Worm (Caenorhabditis elegans) whole organism, young adult: ENCODE data around the gene Y43F8C.5.
A peak's percentile ranks its signal among the peaks of the same experiment; 100 is the strongest.

Source experiments
- B0019.2 ChIP-seq: fragments of 200-800 bp; sonication (Bioruptor generic); conservative IDR thresholded peaks from 2 replicates; pipeline ENCODE4 v1.3.6; 2022; ENCODE audit warnings: missing genetic modification reagents, missing genetic modification characterization, missing compliant biosample characterization
- D2030.7 ChIP-seq: fragments of 200-800 bp; sonication (Bioruptor generic); IDR thresholded peaks from 2 replicates; pipeline ENCODE4 v1.3.6; 2022; ENCODE audit warnings: missing genetic modification reagents, missing genetic modification characterization, missing compliant biosample characterization
- F10E7.11 ChIP-seq: sonication (generic microtip); optimal IDR thresholded peaks from 2 replicates; lab custom pipeline; 2017; ENCODE audit warnings: mild to moderate bottlenecking, missing genetic modification characterization, moderate library complexity, missing compliant biosample characterization
- F37B4.10 ChIP-seq: fragments of 200-800 bp; sonication (Bioruptor generic); IDR thresholded peaks from 2 replicates; pipeline ENCODE4 v1.3.6; 2022; ENCODE audit warnings: missing genetic modification characterization, missing compliant biosample characterization
- F57C9.4 ChIP-seq: sonication (generic microtip); optimal IDR thresholded peaks from 2 replicates; lab custom pipeline; 2017; ENCODE audit warnings: mild to moderate bottlenecking, missing genetic modification characterization, missing compliant biosample characterization
- K12H6.12 ChIP-seq: fragments of 200-800 bp; sonication (Bioruptor generic); optimal IDR thresholded peaks from 2 replicates; lab custom pipeline; 2018; ENCODE audit warnings: mild to moderate bottlenecking, missing genetic modification characterization, missing compliant biosample characterization
- T07F8.4 ChIP-seq: sonication (generic microtip); optimal IDR thresholded peaks from 2 replicates; lab custom pipeline; 2016; ENCODE audit warnings: mild to moderate bottlenecking, missing genetic modification characterization, moderate library complexity, missing compliant biosample characterization
- Y53F4B.3 ChIP-seq: fragments of 200-800 bp; sonication (Bioruptor generic); IDR thresholded peaks from 2 replicates; pipeline ENCODE4 v1.3.6; 2022; ENCODE audit warnings: missing genetic modification reagents, missing genetic modification characterization, missing compliant biosample characterization
- Y53G8AR.9 ChIP-seq: fragments of 200-800 bp; sonication (Bioruptor generic); conservative IDR thresholded peaks from 2 replicates; pipeline ENCODE4 v1.3.6; 2022; ENCODE audit warnings: missing genetic modification reagents, missing genetic modification characterization, missing compliant biosample characterization
- Y67H2A.10 ChIP-seq: fragments of 200-800 bp; sonication (Bioruptor generic); conservative IDR thresholded peaks from 2 replicates; pipeline ENCODE4 v1.3.6; 2022; ENCODE audit warnings: missing genetic modification reagents, missing genetic modification characterization, missing compliant biosample characterization
- Y79H2A.3 ChIP-seq: fragments of 200-800 bp; sonication (Bioruptor generic); conservative IDR thresholded peaks from 2 replicates; pipeline ENCODE4 v1.3.6; 2022; ENCODE audit warnings: missing genetic modification reagents, missing genetic modification characterization, missing compliant biosample characterization
- ZK185.1 ChIP-seq: sonication (generic microtip); optimal IDR thresholded peaks from 2 replicates; lab custom pipeline; 2016; ENCODE audit warnings: mild to moderate bottlenecking, missing genetic modification characterization, missing compliant biosample characterization; ENCODE audit not compliant: poor library complexity, severe bottlenecking
- bed-1 ChIP-seq: fragments of 200-800 bp; sonication (Bioruptor generic); IDR thresholded peaks from 2 replicates; pipeline ENCODE4 v1.3.6; 2022; ENCODE audit warnings: missing genetic modification reagents, missing genetic modification characterization, missing compliant biosample characterization
- cebp-2 ChIP-seq: fragments of 200-800 bp; sonication (Bioruptor generic); IDR thresholded peaks from 2 replicates; pipeline ENCODE4 v1.3.6; 2022; ENCODE audit warnings: missing genetic modification characterization, missing compliant biosample characterization
- ceh-100 ChIP-seq: fragments of 200-800 bp; sonication (Bioruptor generic); IDR thresholded peaks from 2 replicates; pipeline ENCODE4 v1.3.6; 2022; ENCODE audit warnings: missing genetic modification reagents, missing genetic modification characterization, missing compliant biosample characterization
- ceh-27 ChIP-seq: fragments of 200-800 bp; sonication (Bioruptor generic); optimal IDR thresholded peaks from 2 replicates; lab custom pipeline; 2018; ENCODE audit warnings: mild to moderate bottlenecking, missing genetic modification characterization, moderate library complexity, missing compliant biosample characterization
- ceh-40 ChIP-seq: fragments of 200-800 bp; sonication (Bioruptor generic); IDR thresholded peaks from 2 replicates; pipeline ENCODE4 v1.3.6; 2022; ENCODE audit warnings: missing genetic modification characterization, missing compliant biosample characterization
- ceh-58 ChIP-seq: fragments of 200-800 bp; sonication (Bioruptor generic); IDR thresholded peaks from 2 replicates; pipeline ENCODE4 v1.3.6; 2022; ENCODE audit warnings: missing genetic modification characterization, missing compliant biosample characterization
- ceh-79 ChIP-seq: sonication (generic microtip); optimal IDR thresholded peaks from 2 replicates; lab custom pipeline; 2017; ENCODE audit warnings: mild to moderate bottlenecking, missing genetic modification characterization, missing compliant biosample characterization
- ceh-91 ChIP-seq: fragments of 200-800 bp; sonication (Bioruptor generic); IDR thresholded peaks from 2 replicates; pipeline ENCODE4 v1.3.6; 2022; ENCODE audit warnings: missing genetic modification reagents, missing genetic modification characterization, missing compliant biosample characterization
- dpff-1 ChIP-seq: sonication (generic microtip); optimal IDR thresholded peaks from 2 replicates; lab custom pipeline; 2017; ENCODE audit warnings: mild to moderate bottlenecking, missing genetic modification characterization, missing compliant biosample characterization
- dpl-1 ChIP-seq: fragments of 150-350 bp; optimal IDR thresholded peaks from 2 replicates; lab custom pipeline; 2014; ENCODE audit warnings: missing biosample characterization, missing genetic modification reagents, missing genetic modification characterization
- ets-4 ChIP-seq: fragments of 200-800 bp; sonication (Bioruptor generic); optimal IDR thresholded peaks from 2 replicates; lab custom pipeline; 2018; ENCODE audit warnings: mild to moderate bottlenecking, missing genetic modification characterization, missing compliant biosample characterization
- gei-17 ChIP-seq: fragments of 200-800 bp; sonication (Bioruptor generic); optimal IDR thresholded peaks from 2 replicates; lab custom pipeline; 2018; ENCODE audit warnings: mild to moderate bottlenecking, missing genetic modification characterization, missing compliant biosample characterization
- hlh-26 ChIP-seq: fragments of 200-800 bp; sonication (Bioruptor generic); conservative IDR thresholded peaks from 2 replicates; pipeline ENCODE4 v1.3.6; 2022; ENCODE audit warnings: missing genetic modification reagents, missing genetic modification characterization, missing compliant biosample characterization
- hmg-1.2 ChIP-seq: fragments of 200-800 bp; sonication (Bioruptor generic); IDR thresholded peaks from 2 replicates; pipeline ENCODE4 v1.3.6; 2022; ENCODE audit warnings: missing genetic modification reagents, missing genetic modification characterization, missing compliant biosample characterization
- hmg-20 ChIP-seq: fragments of 200-800 bp; sonication (Bioruptor generic); IDR thresholded peaks from 2 replicates; pipeline ENCODE4 v1.3.6; 2022; ENCODE audit warnings: missing genetic modification reagents, missing genetic modification characterization, missing compliant biosample characterization
- hsf-1 ChIP-seq: fragments of 200-800 bp; sonication (Bioruptor generic); IDR thresholded peaks from 2 replicates; pipeline ENCODE4 v1.3.6; 2022; ENCODE audit warnings: missing genetic modification reagents, missing genetic modification characterization, missing compliant biosample characterization
- let-607 ChIP-seq, 2 experiments: fragments of 200-800 bp in 1 of 2; sonication (Bioruptor generic) in 1 of 2; sonication (generic microtip) in 1 of 2; optimal IDR thresholded peaks; 2 replicates each; lab custom pipeline; 2016 to 2018; ENCODE audit warnings: mild to moderate bottlenecking in 2 of 2, missing compliant biosample characterization in 2 of 2, missing genetic modification characterization in 2 of 2, moderate library complexity in 2 of 2, missing genotype in 1 of 2
- lin-26 ChIP-seq: fragments of 200-800 bp; sonication (Bioruptor generic); IDR thresholded peaks from 2 replicates; pipeline ENCODE4 v1.3.6; 2022; ENCODE audit warnings: missing genetic modification reagents, missing genetic modification characterization, missing compliant biosample characterization
- lin-35 ChIP-seq, 3 experiments: fragments of 150-350 bp in 2 of 3; sonication (generic microtip) in 1 of 3; optimal IDR thresholded peaks; 2 replicates each; lab custom pipeline; 2014 to 2018; ENCODE audit warnings: missing biosample characterization in 3 of 3, missing genetic modification characterization in 3 of 3, missing genetic modification reagents in 3 of 3
- madf-3 ChIP-seq: fragments of 200-800 bp; sonication (Bioruptor generic); IDR thresholded peaks from 2 replicates; pipeline ENCODE4 v1.3.6; 2022; ENCODE audit warnings: missing genetic modification reagents, missing genetic modification characterization, missing compliant biosample characterization
- mel-28 ChIP-seq: sonication (generic microtip); optimal IDR thresholded peaks from 2 replicates; lab custom pipeline; 2016; ENCODE audit warnings: borderline replicate concordance, mild to moderate bottlenecking, missing genetic modification characterization, missing compliant biosample characterization
- nhr-179 ChIP-seq: sonication (generic microtip); optimal IDR thresholded peaks from 2 replicates; lab custom pipeline; 2016; ENCODE audit warnings: mild to moderate bottlenecking, missing genetic modification characterization, missing compliant biosample characterization
- nhr-90 ChIP-seq: sonication (generic microtip); optimal IDR thresholded peaks from 2 replicates; lab custom pipeline; 2016; ENCODE audit warnings: missing genotype, mild to moderate bottlenecking, missing genetic modification characterization, missing compliant biosample characterization
- rec-8 ChIP-seq, 2 experiments: sonication (generic microtip); optimal IDR thresholded peaks; 2 replicates each; lab custom pipeline; 2016; ENCODE audit warnings: mild to moderate bottlenecking in 2 of 2, missing genetic modification characterization in 2 of 2, missing genetic modification reagents in 2 of 2, missing genotype in 2 of 2, missing biosample characterization in 1 of 2, missing compliant biosample characterization in 1 of 2, moderate library complexity in 1 of 2
- repo-1 ChIP-seq: sonication (generic microtip); optimal IDR thresholded peaks from 2 replicates; lab custom pipeline; 2017; ENCODE audit warnings: mild to moderate bottlenecking, missing genetic modification characterization, missing compliant biosample characterization
- sdz-38 ChIP-seq: sonication (generic microtip); optimal IDR thresholded peaks from 2 replicates; lab custom pipeline; 2016; ENCODE audit warnings: missing genotype, missing genetic modification characterization, missing compliant biosample characterization
- snpc-1.1 ChIP-seq: sonication (generic microtip); optimal IDR thresholded peaks from 2 replicates; lab custom pipeline; 2017; ENCODE audit warnings: missing genetic modification characterization, mild to moderate bottlenecking, missing compliant biosample characterization, antibody characterized with exemption, moderate library complexity, missing genotype, missing genetic modification reagents; ENCODE audit not compliant: insufficient read depth
- snpc-1.3 ChIP-seq: sonication (generic microtip); optimal IDR thresholded peaks from 2 replicates; lab custom pipeline; 2017; ENCODE audit warnings: missing genetic modification characterization, mild to moderate bottlenecking, missing compliant biosample characterization, antibody characterized with exemption, moderate library complexity, missing genotype, missing genetic modification reagents; ENCODE audit not compliant: insufficient read depth
- snpc-3.4 ChIP-seq: sonication (generic microtip); optimal IDR thresholded peaks from 2 replicates; lab custom pipeline; 2017; ENCODE audit warnings: missing genetic modification characterization, mild to moderate bottlenecking, missing compliant biosample characterization, antibody characterized with exemption, moderate library complexity, missing genotype, missing genetic modification reagents
- sptf-2 ChIP-seq: fragments of 200-800 bp; sonication (Bioruptor generic); optimal IDR thresholded peaks from 2 replicates; lab custom pipeline; 2018; ENCODE audit warnings: mild to moderate bottlenecking, missing genetic modification characterization, missing compliant biosample characterization
- tbp1 ChIP-seq: fragments of 200-800 bp; sonication (Bioruptor generic); optimal IDR thresholded peaks from 2 replicates; lab custom pipeline; 2018; ENCODE audit warnings: mild to moderate bottlenecking, missing genetic modification characterization, missing compliant biosample characterization
- tbx-9 ChIP-seq: sonication (generic microtip); optimal IDR thresholded peaks from 2 replicates; lab custom pipeline; 2016; ENCODE audit warnings: borderline replicate concordance, missing genetic modification characterization, inconsistent platforms, missing compliant biosample characterization
- unc-130 ChIP-seq: sonication (generic microtip); optimal IDR thresholded peaks from 2 replicates; lab custom pipeline; 2016; ENCODE audit warnings: missing genetic modification reagents, missing genetic modification characterization, missing compliant biosample characterization
- ztf-25 ChIP-seq: fragments of 200-800 bp; sonication (Bioruptor generic); IDR thresholded peaks from 2 replicates; pipeline ENCODE4 v1.3.6; 2022; ENCODE audit warnings: missing genetic modification reagents, missing genetic modification characterization, missing compliant biosample characterization
- ztf-28 ChIP-seq: fragments of 200-800 bp; sonication (Bioruptor generic); IDR thresholded peaks from 2 replicates; pipeline ENCODE4 v1.3.6; 2022; ENCODE audit warnings: missing genetic modification reagents, missing genetic modification characterization, missing compliant biosample characterization
- ztf-6 ChIP-seq: fragments of 200-800 bp; sonication (Bioruptor generic); IDR thresholded peaks from 2 replicates; pipeline ENCODE4 v1.3.6; 2022; ENCODE audit warnings: missing genetic modification reagents, missing genetic modification characterization, missing compliant biosample characterization

The Y43F8C.5 gene

ce11 chrV:19622440-19622914, 10.0 kb downstream of the Y43F8C.5 start, which contains the start of gene Y43F8C.3 (continued):
- TF ChIP-seq cebp-2 (GFP tag; lab: Robert Waterston, UW) (no peak), lin-26 (GFP tag; lab: Robert Waterston, UW) (no peak), bed-1 (GFP tag; lab: Robert Waterston, UW) (no peak), dpl-1 (GFP tag; lab: Kevin White, UChicago) (no peak), ceh-91 (GFP tag; lab: Robert Waterston, UW) (no peak), hmg-1.2 (peak; percentile 70), sdz-38 (tag; lab: Kevin White, UChicago) (no peak), lin-35 (GFP tag; optimal IDR thresholded peaks at IDR 0.05; lab: Kevin White, UChicago) (peak in 1 of 3 experiments; percentile 20), hlh-26 (GFP tag; lab: Robert Waterston, UW) (no peak), F37B4.10 (GFP tag; lab: Robert Waterston, UW) (no peak), ceh-40 (GFP tag; lab: Robert Waterston, UW) (no peak), B0019.2 (GFP tag; lab: Robert Waterston, UW) (no peak), ceh-27 (GFP tag; lab: Kevin White, UChicago) (peak; percentile 84), tbx-9 (no peak), rec-8 (tag; optimal IDR thresholded peaks at IDR 0.05; lab: Kevin White, UChicago) (no peak), madf-3 (GFP tag; lab: Robert Waterston, UW) (no peak), tbp1 (peak; percentile 6), repo-1 (tag; lab: Kevin White, UChicago) (no peak), unc-130 (GFP tag; lab: Kevin White, UChicago) (no peak), ceh-79 (no peak), ztf-6 (no peak), ceh-58 (no peak), D2030.7 (GFP tag; lab: Robert Waterston, UW) (no peak), F10E7.11 (no peak), hmg-20 (GFP tag; lab: Robert Waterston, UW) (no peak), mel-28 (tag; lab: Kevin White, UChicago) (no peak), gei-17 (GFP tag; lab: Kevin White, UChicago) (peak; percentile 46), nhr-179 (tag; lab: Kevin White, UChicago) (no peak), F57C9.4 (no peak), Y53F4B.3 (GFP tag; lab: Robert Waterston, UW) (no peak), Y53G8AR.9 (GFP tag; lab: Robert Waterston, UW) (no peak), ztf-28 (no peak), let-607 (tag; optimal IDR thresholded peaks at IDR 0.05; lab: Kevin White, UChicago) (no peak), sptf-2 (GFP tag; lab: Kevin White, UChicago) (peak; percentile 39), dpff-1 (no peak), ceh-100 (GFP tag; lab: Robert Waterston, UW) (no peak), nhr-90 (no peak), snpc-1.1 (tag; lab: Kevin White, UChicago) (no peak), K12H6.12 (tag; lab: Kevin White, UChicago) (peak; percentile 77), ztf-25 (GFP tag; lab: Robert Waterston, UW) (no peak), hsf-1 (GFP tag; lab: Robert Waterston, UW) (no peak), ZK185.1 (tag; lab: Kevin White, UChicago) (no peak), snpc-3.4 (tag; lab: Kevin White, UChicago) (no peak), Y79H2A.3 (no peak), T07F8.4 (no peak), ets-4 (GFP tag; lab: Kevin White, UChicago) (peak; percentile 4), Y67H2A.10 (no peak), snpc-1.3 (tag; lab: Kevin White, UChicago) (no peak)
